Worm (Caenorhabditis elegans) whole organism, L3 larva: Measurements from ENCODE around the gene rei-2.

Source experiments
- R02D3.7 ChIP-seq: fragments of 150-350 bp; optimal IDR thresholded peaks from 2 replicates; lab custom pipeline; 2014; ENCODE audit warnings: missing biosample characterization, missing genetic modification characterization
- ZK546.5 ChIP-seq: sonication (generic microtip); optimal IDR thresholded peaks from 2 replicates; lab custom pipeline; 2017; ENCODE audit warnings: missing biosample characterization, missing genetic modification characterization
- aly-2 ChIP-seq: fragments of 150-350 bp; optimal IDR thresholded peaks from 2 replicates; lab custom pipeline; 2014; ENCODE audit warnings: missing biosample characterization, missing genetic modification characterization
- ama-1 ChIP-seq: fragments of 150-350 bp; optimal IDR thresholded peaks from 2 replicates; lab custom pipeline; 2018
- ceh-16 ChIP-seq: sonication (generic microtip); optimal IDR thresholded peaks from 2 replicates; lab custom pipeline; 2017; ENCODE audit warnings: missing biosample characterization, missing genetic modification characterization
- ceh-82 ChIP-seq: fragments of 150-350 bp; optimal IDR thresholded peaks from 2 replicates; lab custom pipeline; 2014; ENCODE audit warnings: missing biosample characterization, missing genetic modification characterization
- ceh-9 ChIP-seq: sonication (generic microtip); optimal IDR thresholded peaks from 2 replicates; lab custom pipeline; 2018; ENCODE audit warnings: missing biosample characterization, missing genetic modification characterization
- daf-12 ChIP-seq: fragments of 150-350 bp; optimal IDR thresholded peaks from 2 replicates; lab custom pipeline; 2014; ENCODE audit warnings: missing biosample characterization, missing genetic modification reagents, missing genetic modification characterization
- egl-27 ChIP-seq: sonication (generic microtip); optimal IDR thresholded peaks from 4 replicates; lab custom pipeline; 2017; ENCODE audit warnings: missing biosample characterization, missing genetic modification reagents, missing genetic modification characterization
- egl-5 ChIP-seq: fragments of 150-350 bp; optimal IDR thresholded peaks from 2 replicates; lab custom pipeline; 2017; ENCODE audit warnings: missing biosample characterization, missing genetic modification reagents, missing genetic modification characterization, inconsistent platforms
- elt-3 ChIP-seq, 3 experiments: fragments of 150-350 bp in 1 of 3; sonication (generic microtip) in 2 of 3; optimal IDR thresholded peaks; 2 replicates in 2 of 3; 4 replicates in 1 of 3; lab custom pipeline; 2014 to 2017; ENCODE audit warnings: missing biosample characterization in 3 of 3, missing genetic modification characterization in 3 of 3
- eor-1 ChIP-seq, 2 experiments: fragments of 150-350 bp; optimal IDR thresholded peaks; 2 replicates each; lab custom pipeline; 2014 to 2018; ENCODE audit warnings: missing biosample characterization in 2 of 2, missing genetic modification characterization in 2 of 2
- fkh-10 ChIP-seq: sonication (generic microtip); optimal IDR thresholded peaks from 2 replicates; lab custom pipeline; 2017; ENCODE audit warnings: missing biosample characterization, missing genetic modification reagents, missing genetic modification characterization
- fkh-2 ChIP-seq: fragments of 150-350 bp; optimal IDR thresholded peaks from 2 replicates; lab custom pipeline; 2014; ENCODE audit warnings: missing biosample characterization, missing genetic modification reagents, missing genetic modification characterization
- hmg-11 ChIP-seq: sonication (generic microtip); optimal IDR thresholded peaks from 2 replicates; lab custom pipeline; 2016; ENCODE audit warnings: missing genetic modification characterization, missing compliant biosample characterization
- jun-1 ChIP-seq: fragments of 150-350 bp; optimal IDR thresholded peaks from 2 replicates; lab custom pipeline; 2014; ENCODE audit warnings: missing biosample characterization, missing genetic modification reagents, missing genetic modification characterization
- lin-15B ChIP-seq: fragments of 150-350 bp; optimal IDR thresholded peaks from 2 replicates; lab custom pipeline; 2014; ENCODE audit warnings: missing biosample characterization, missing genetic modification characterization
- lin-39 ChIP-seq: fragments of 150-350 bp; optimal IDR thresholded peaks from 2 replicates; lab custom pipeline; 2018; ENCODE audit warnings: missing biosample characterization, missing genetic modification reagents, missing genetic modification characterization
- lsy-12 ChIP-seq: sonication (generic microtip); optimal IDR thresholded peaks from 2 replicates; lab custom pipeline; 2016; ENCODE audit warnings: mild to moderate bottlenecking, missing genetic modification characterization, missing compliant biosample characterization
- mdl-1 ChIP-seq: fragments of 150-350 bp; optimal IDR thresholded peaks from 2 replicates; lab custom pipeline; 2014; ENCODE audit warnings: missing biosample characterization, missing genetic modification characterization
- nfya-1 ChIP-seq: sonication (generic microtip); optimal IDR thresholded peaks from 2 replicates; lab custom pipeline; 2017; ENCODE audit warnings: missing genetic modification characterization, mild to moderate bottlenecking, missing compliant biosample characterization, antibody characterized with exemption, moderate library complexity; ENCODE audit not compliant: insufficient read depth
- nhr-11 ChIP-seq: fragments of 150-350 bp; optimal IDR thresholded peaks from 2 replicates; lab custom pipeline; 2014; ENCODE audit warnings: missing biosample characterization, missing genetic modification characterization
- nhr-12 ChIP-seq: fragments of 150-350 bp; optimal IDR thresholded peaks from 2 replicates; lab custom pipeline; 2014; ENCODE audit warnings: missing biosample characterization, missing genetic modification characterization
- nhr-23 ChIP-seq: fragments of 150-350 bp; optimal IDR thresholded peaks from 2 replicates; lab custom pipeline; 2014; ENCODE audit warnings: missing biosample characterization, missing genetic modification reagents, missing genetic modification characterization
- nhr-237 ChIP-seq: fragments of 150-350 bp; optimal IDR thresholded peaks from 2 replicates; lab custom pipeline; 2014; ENCODE audit warnings: missing biosample characterization, missing genetic modification characterization
- nhr-28 ChIP-seq: fragments of 150-350 bp; optimal IDR thresholded peaks from 2 replicates; lab custom pipeline; 2014; ENCODE audit warnings: missing biosample characterization, missing genetic modification characterization
- nhr-67 ChIP-seq: fragments of 150-350 bp; optimal IDR thresholded peaks from 2 replicates; lab custom pipeline; 2014; ENCODE audit warnings: missing biosample characterization, missing genetic modification characterization
- nhr-76 ChIP-seq: fragments of 150-350 bp; sonication (generic microtip); optimal IDR thresholded peaks from 5 replicates; lab custom pipeline; 2014; ENCODE audit warnings: missing biosample characterization, missing genetic modification characterization
- nhr-77 ChIP-seq: fragments of 150-350 bp; optimal IDR thresholded peaks from 2 replicates; lab custom pipeline; 2014; ENCODE audit warnings: missing biosample characterization, missing genetic modification characterization
- pha-4 ChIP-seq: fragments of 150-350 bp; optimal IDR thresholded peaks from 2 replicates; lab custom pipeline; 2014; ENCODE audit warnings: missing biosample characterization, missing genetic modification reagents, missing genetic modification characterization
- sea-2 ChIP-seq: fragments of 150-350 bp; sonication (generic microtip); optimal IDR thresholded peaks from 4 replicates; lab custom pipeline; 2014; ENCODE audit warnings: missing biosample characterization, missing genetic modification reagents, missing genetic modification characterization
- tbx-2 ChIP-seq: sonication (generic microtip); optimal IDR thresholded peaks from 2 replicates; lab custom pipeline; 2016; ENCODE audit warnings: mild to moderate bottlenecking, missing genetic modification characterization, missing compliant biosample characterization
- unc-39 ChIP-seq: sonication (generic microtip); optimal IDR thresholded peaks from 4 replicates; lab custom pipeline; 2017; ENCODE audit warnings: missing biosample characterization, missing genetic modification characterization
- unc-62 ChIP-seq: fragments of 150-350 bp; sonication (generic microtip); optimal IDR thresholded peaks from 4 replicates; lab custom pipeline; 2014; ENCODE audit warnings: missing biosample characterization, missing genetic modification reagents, missing genetic modification characterization
- zag-1 ChIP-seq: fragments of 150-350 bp; optimal IDR thresholded peaks from 2 replicates; lab custom pipeline; 2014; ENCODE audit warnings: missing biosample characterization, missing genetic modification characterization

The rei-2 gene

DNA sequence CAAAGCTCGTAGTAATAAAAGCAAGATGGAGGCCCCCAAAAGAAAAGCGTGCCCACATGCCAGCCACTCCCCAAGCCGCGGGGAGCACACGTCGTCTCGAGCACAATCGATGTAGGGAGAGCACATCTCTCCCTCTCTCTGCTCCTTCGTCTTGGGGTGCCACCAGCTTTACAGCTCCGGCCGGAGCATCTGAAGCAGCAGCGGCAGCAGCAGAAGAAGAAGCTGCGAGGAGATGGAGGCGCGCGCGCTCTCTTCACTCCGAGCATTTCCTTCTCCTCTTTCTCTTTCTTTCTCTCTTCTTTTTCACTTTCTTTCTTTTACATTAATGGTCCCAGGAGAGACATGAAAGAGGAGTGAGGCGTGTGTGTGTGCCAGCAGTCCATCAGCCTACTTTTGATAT is 23.9 kb downstream of the rei-2 start:
- TF ChIP-seq pha-4, result no peak
- peak; percentile 65 for TF ChIP-seq egl-5 (tag; lab: Kevin White, UChicago)
- peak; percentile 67 for TF ChIP-seq tbx-2
- peak; percentile 81 for TF ChIP-seq nfya-1 (tag; lab: Kevin White, UChicago)
- peak; percentile 6 for TF ChIP-seq lin-15B (tag; lab: Kevin White, UChicago)
- no peak for TF ChIP-seq elt-3 (tag; optimal IDR thresholded peaks at IDR 0.05; lab: Kevin White, UChicago)
- TF ChIP-seq fkh-10 (GFP tag; lab: Kevin White, UChicago), result peak; percentile 23
- TF ChIP-seq nhr-67 (tag; lab: Kevin White, UChicago), result no peak
- TF ChIP-seq ceh-16 (tag; lab: Kevin White, UChicago), result no peak
- TF ChIP-seq hmg-11 (tag; lab: Kevin White, UChicago), result peak; percentile 77
- peak; percentile 6 for TF ChIP-seq lsy-12
- TF ChIP-seq mdl-1 (tag; lab: Kevin White, UChicago), result peak; percentile 39
- TF ChIP-seq lin-39 (tag; lab: Kevin White, UChicago), result peak; percentile 93
- no peak for TF ChIP-seq ceh-9 (tag; lab: Kevin White, UChicago)
- no peak for TF ChIP-seq eor-1 (tag; optimal IDR thresholded peaks at IDR 0.05; lab: Kevin White, UChicago)

DNA sequence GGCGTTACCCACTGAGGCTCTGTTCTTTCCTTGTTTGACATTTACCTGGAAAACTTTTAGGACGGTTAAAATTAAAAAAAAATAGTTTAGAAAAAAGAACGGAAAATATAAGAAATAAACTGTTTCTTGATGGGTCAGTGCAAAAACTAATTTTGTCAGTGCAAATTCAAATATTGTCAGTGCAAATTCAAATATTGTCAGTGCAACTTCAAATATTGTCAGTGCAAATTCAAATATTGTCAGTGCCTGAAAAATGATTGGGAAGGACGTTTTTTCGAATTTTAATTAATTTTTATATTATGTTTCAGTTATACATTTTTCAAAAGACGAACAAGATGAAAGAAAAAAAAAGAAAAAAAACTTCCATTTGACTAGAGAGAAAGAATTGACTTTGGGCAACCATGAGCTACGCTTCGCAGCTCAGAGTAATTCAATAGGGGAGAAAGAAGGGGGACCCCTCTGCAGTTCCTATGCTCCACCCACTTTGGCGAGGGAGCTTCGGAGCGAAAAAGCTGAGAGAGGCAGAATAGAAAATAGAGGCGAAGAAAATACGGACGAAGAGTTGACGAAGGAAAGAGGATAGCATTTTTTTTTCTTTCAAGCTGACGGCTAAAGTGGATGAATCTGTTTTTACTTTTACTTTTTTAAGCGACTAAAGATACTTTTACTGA is 25.4 kb downstream of the rei-2 start, which contains the start of gene unc-1:
Gene unc-1 (minus strand): TSS at position 51 of the 671 bp plus-strand sequence.
- TF ChIP-seq lin-39 (tag; lab: Kevin White, UChicago) (peak; percentile 64), nfya-1 (tag; lab: Kevin White, UChicago) (peak; percentile 59), lin-15B (tag; lab: Kevin White, UChicago) (no peak), aly-2 (tag; lab: Kevin White, UChicago) (no peak), ceh-82 (no peak), R02D3.7 (tag; lab: Kevin White, UChicago) (no peak), hmg-11 (tag; lab: Kevin White, UChicago) (peak; percentile 82), fkh-2 (tag; lab: Kevin White, UChicago) (no peak)

DNA sequence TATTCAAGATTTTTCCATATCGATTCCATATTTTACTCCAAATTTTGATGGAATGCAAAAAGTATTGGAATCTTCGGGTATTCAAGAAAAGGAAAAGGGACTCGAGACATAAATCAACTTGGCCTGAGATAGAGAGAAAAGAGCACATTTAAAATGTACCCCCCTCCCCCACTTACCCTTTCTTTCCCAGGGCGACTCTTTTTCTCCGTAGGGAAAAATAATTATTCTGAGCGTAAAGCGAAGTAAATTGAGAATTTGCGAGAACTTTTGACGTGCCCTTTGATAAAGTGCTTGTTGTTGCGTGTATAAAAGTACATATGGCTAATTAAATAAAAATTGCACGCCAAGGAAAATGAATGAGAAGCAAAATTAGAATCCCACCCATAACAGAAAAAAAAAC is 27.2 kb downstream of the rei-2 start:
- TF ChIP-seq ceh-9 (tag; lab: Kevin White, UChicago) (no peak), nfya-1 (tag; lab: Kevin White, UChicago) (peak; percentile 25), lin-39 (tag; lab: Kevin White, UChicago) (peak; percentile 25), lsy-12 (no peak), nhr-12 (tag; lab: Kevin White, UChicago) (no peak)

DNA sequence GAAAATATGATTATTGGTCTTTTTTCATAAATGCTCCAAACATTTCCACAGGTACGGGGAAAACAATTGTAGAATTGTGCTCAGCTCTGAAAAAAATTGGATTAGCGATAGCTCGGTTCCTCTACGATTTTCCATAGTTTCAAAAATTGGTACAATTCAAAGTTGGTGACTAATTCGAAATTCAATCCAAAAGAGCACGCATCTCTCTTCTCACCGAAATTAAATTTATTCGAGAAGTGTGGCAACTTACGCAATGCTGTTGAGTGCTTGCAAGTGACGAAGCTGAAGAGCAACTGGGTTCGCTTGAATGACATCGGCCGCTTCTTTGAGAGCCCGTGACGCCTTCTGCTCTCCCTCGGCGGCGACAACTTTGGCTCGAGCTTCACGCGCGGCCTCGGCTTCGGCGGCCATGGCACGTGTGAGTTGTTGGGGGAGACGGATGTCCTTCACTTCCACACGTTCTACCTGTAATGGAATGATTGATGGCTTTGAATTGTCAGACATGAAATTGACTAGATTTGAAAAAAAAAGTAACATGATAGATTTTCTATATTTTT is 30.0 kb downstream of the rei-2 start:
- TF ChIP-seq hmg-11 (tag; lab: Kevin White, UChicago), result peak; percentile 0
- no peak for TF ChIP-seq unc-62 (GFP tag; lab: Kevin White, UChicago)

DNA sequence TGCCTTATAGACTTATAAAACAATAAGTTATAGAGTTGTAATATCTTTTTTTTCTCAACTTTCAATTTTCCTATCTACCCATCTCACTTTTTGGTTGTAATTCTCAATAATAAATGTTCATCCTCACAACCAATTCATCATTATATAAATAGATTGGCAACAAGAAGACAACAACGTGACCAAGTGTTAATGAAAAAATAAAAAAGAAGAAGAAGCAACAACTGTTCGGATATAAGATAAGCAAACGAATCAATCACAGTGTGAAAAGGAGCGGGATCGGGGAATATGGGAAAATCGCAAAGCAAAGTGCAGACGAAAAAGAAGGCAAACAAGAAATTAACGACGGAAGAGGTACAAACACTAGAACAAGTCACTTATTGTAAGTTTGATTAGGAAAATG is 34.0 kb downstream of the rei-2 start, which contains the start of gene ncs-3:
Gene ncs-3 (plus strand): TSS at position 153 of the 400 bp plus-strand sequence.
- TF ChIP-seq ama-1 (no peak), egl-5 (tag; lab: Kevin White, UChicago) (peak; percentile 33), nfya-1 (tag; lab: Kevin White, UChicago) (peak; percentile 18), nhr-28 (tag; lab: Kevin White, UChicago) (no peak), nhr-76 (tag; lab: Kevin White, UChicago) (no peak), egl-27 (no peak)

DNA sequence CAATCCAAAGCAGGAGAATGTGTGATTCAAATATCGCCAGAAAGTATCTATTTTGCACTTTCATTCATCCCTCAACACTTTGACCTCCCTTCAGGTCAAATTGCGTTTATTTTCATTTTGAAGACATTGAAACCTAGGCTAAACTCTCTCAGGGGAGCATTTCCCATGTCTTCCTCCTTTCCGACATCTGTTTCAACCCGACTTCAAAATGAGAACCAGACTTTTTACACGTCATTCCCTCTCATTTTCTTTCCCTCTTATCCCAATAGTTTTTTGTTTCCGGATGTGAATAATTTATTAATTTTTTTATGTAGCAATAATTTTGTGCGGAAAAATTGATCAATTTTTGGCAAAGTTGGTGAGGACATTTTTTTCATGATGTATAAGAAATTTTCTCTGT is 35.0 kb downstream of the rei-2 start:
- no peak for TF ChIP-seq nhr-23 (tag; lab: Kevin White, UChicago)
- TF ChIP-seq unc-39, result no peak
- TF ChIP-seq elt-3 (tag; optimal IDR thresholded peaks at IDR 0.05; lab: Kevin White, UChicago), result no peak
- no peak for TF ChIP-seq nhr-77 (tag; lab: Kevin White, UChicago)
- no peak for TF ChIP-seq aly-2 (tag; lab: Kevin White, UChicago)
- TF ChIP-seq lsy-12, result no peak
- TF ChIP-seq jun-1 (tag; lab: Kevin White, UChicago), result no peak
- TF ChIP-seq nhr-237, result no peak
- TF ChIP-seq tbx-2, result no peak
- no peak for TF ChIP-seq lin-39 (tag; lab: Kevin White, UChicago)
- no peak for TF ChIP-seq ZK546.5
- no peak for TF ChIP-seq zag-1 (tag; lab: Kevin White, UChicago)
- no peak for TF ChIP-seq fkh-10 (GFP tag; lab: Kevin White, UChicago)
- no peak for TF ChIP-seq nhr-11 (tag; lab: Kevin White, UChicago)
- no peak for TF ChIP-seq lin-15B (tag; lab: Kevin White, UChicago)
- TF ChIP-seq sea-2, result no peak
- no peak for TF ChIP-seq fkh-2 (tag; lab: Kevin White, UChicago)
- TF ChIP-seq pha-4, result no peak
- TF ChIP-seq daf-12 (tag; lab: Kevin White, UChicago), result no peak
